Fruit fly (Drosophila melanogaster) whole organism, prepupa: ENCODE measurements around the gene Coq7.

Experiments used
- Blimp-1 ChIP-seq: fragments of 200-800 bp; sonication (Bioruptor generic); optimal IDR thresholded peaks from 3 replicates; lab custom pipeline; 2017; ENCODE audit warnings: missing biosample characterization, missing genetic modification characterization, mild to moderate bottlenecking, moderate library complexity, missing genetic modification reagents
- CG10631 ChIP-seq: fragments of 200-800 bp; sonication (Bioruptor generic); optimal IDR thresholded peaks from 2 replicates; lab custom pipeline; 2016; ENCODE audit warnings: missing biosample characterization, missing genetic modification characterization
- CG11294 ChIP-seq: fragments of 200-800 bp; sonication (Bioruptor generic); IDR thresholded peaks from 2 replicates; pipeline ENCODE4 v1.3.6; 2022; ENCODE audit warnings: missing biosample characterization, missing genetic modification characterization
- CG11762 ChIP-seq: fragments of 200-800 bp; sonication (Bioruptor generic); optimal IDR thresholded peaks from 3 replicates; lab custom pipeline; 2016; ENCODE audit warnings: missing biosample characterization, missing genetic modification characterization; ENCODE audit not compliant: insufficient read depth
- CG31627 ChIP-seq: fragments of 200-800 bp; sonication (Bioruptor generic); optimal IDR thresholded peaks from 3 replicates; lab custom pipeline; 2016; ENCODE audit warnings: missing biosample characterization, missing genetic modification characterization
- CG34406 ChIP-seq: fragments of 200-800 bp; sonication (Bioruptor generic); optimal IDR thresholded peaks from 3 replicates; lab custom pipeline; 2016; ENCODE audit warnings: missing biosample characterization, missing genetic modification characterization
- CG6276 ChIP-seq: fragments of 200-800 bp; sonication (Bioruptor generic); optimal IDR thresholded peaks from 2 replicates; lab custom pipeline; 2017; ENCODE audit warnings: missing biosample characterization, mild to moderate bottlenecking, missing genetic modification characterization
- Eip78C ChIP-seq: fragments of 200-800 bp; sonication (Bioruptor generic); peaks from one replicate; lab custom pipeline; 2016; ENCODE audit warnings: missing biosample characterization, missing genetic modification characterization
- Gug ChIP-seq: fragments of 200-800 bp; sonication (Bioruptor generic); IDR thresholded peaks from 2 replicates; pipeline ENCODE4 v1.3.6; 2022; ENCODE audit warnings: missing biosample characterization, missing genetic modification characterization
- Hr39 ChIP-seq: fragments of 200-800 bp; sonication (Bioruptor generic); optimal IDR thresholded peaks from 2 replicates; lab custom pipeline; 2016; ENCODE audit warnings: missing biosample characterization, missing genetic modification characterization
- Sox102F ChIP-seq: fragments of 200-800 bp; sonication (Bioruptor generic); optimal IDR thresholded peaks from 2 replicates; lab custom pipeline; 2016; ENCODE audit warnings: missing biosample characterization, mild to moderate bottlenecking, missing genetic modification characterization
- net ChIP-seq: fragments of 200-800 bp; sonication (Bioruptor generic); optimal IDR thresholded peaks from 3 replicates; lab custom pipeline; 2016; ENCODE audit warnings: missing biosample characterization, missing genetic modification characterization
- spab ChIP-seq: fragments of 200-800 bp; sonication (Bioruptor generic); optimal IDR thresholded peaks from 2 replicates; lab custom pipeline; 2017; ENCODE audit warnings: missing biosample characterization, mild to moderate bottlenecking, missing genetic modification characterization, missing genetic modification reagents

dm6 chrX:6791531-6791930 is 20.5 kb downstream of the Coq7 start:
- TF ChIP-seq net (peak; percentile 70), Blimp-1 (no peak), CG11294 (GFP tag; lab: Robert Waterston, UW) (peak; percentile 70; the same call in 1 of the 2 replicates), Sox102F (GFP tag; lab: Kevin White, UChicago) (peak; percentile 78), spab (GFP tag; lab: Kevin White, UChicago) (no peak), CG34406 (GFP tag; lab: Kevin White, UChicago) (peak; percentile 65), CG6276 (GFP tag; lab: Kevin White, UChicago) (peak; percentile 84), Hr39 (no peak), Eip78C (GFP tag; lab: Kevin White, UChicago) (peak; percentile 92), CG31627 (GFP tag; lab: Kevin White, UChicago) (peak; percentile 71), CG10631 (GFP tag; lab: Kevin White, UChicago) (no peak), Gug (GFP tag; lab: Robert Waterston, UW) (peak; percentile 74), CG11762 (GFP tag; lab: Kevin White, UChicago) (peak; percentile 49)
